Worm (Caenorhabditis elegans): Measurements from ENCODE around the gene R12C12.6.
"Not testable (repeated sequence)": the region's sequence is repeated elsewhere in the genome, so short reads cannot be mapped to it uniquely, and the experiment has no call there.

Gene R12C12.6

DNA sequence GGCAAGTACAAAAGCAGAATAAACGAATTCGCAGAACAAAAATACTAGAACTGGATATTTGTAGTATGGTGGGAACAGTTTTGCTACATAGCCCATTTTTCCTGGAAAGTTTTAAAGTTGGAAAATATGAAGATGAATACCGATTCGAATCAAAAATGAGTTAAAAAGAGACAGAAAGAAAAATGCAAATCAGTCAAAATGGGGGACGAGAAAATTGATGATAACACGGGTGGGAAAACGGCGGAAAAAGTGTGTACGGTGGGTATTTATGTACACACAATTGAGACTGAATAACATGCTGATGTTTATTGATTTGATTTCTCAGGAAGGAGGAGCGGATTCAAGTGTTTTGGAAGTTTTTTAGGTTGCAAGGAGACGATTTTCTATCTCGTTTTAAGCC is 22.8 kb downstream of the R12C12.6 start, which contains the start of gene R12C12.9:
Gene R12C12.9, minus strand, starts transcription at position 101 of the 400 bp plus-strand sequence.
- no peak for TF ChIP-seq dmd-4 (tag; optimal IDR thresholded peaks at IDR 0.05)
- no peak for TF ChIP-seq ama-1 (optimal IDR thresholded peaks at IDR 0.05)
- TF ChIP-seq lin-13 (GFP tag; optimal IDR thresholded peaks at IDR 0.05), result no peak
- no peak for TF ChIP-seq nhr-25 (tag; optimal IDR thresholded peaks at IDR 0.05)
- TF ChIP-seq peb-1 (tag; optimal IDR thresholded peaks at IDR 0.05), result no peak
- no peak for TF ChIP-seq ceh-82 (tag; optimal IDR thresholded peaks at IDR 0.05)
- TF ChIP-seq unc-39 (tag; optimal IDR thresholded peaks at IDR 0.05), result no peak
- TF ChIP-seq alr-1 (tag; optimal IDR thresholded peaks at IDR 0.05), result no peak
- no peak for TF ChIP-seq aly-2 (tag; optimal IDR thresholded peaks at IDR 0.05)
- no peak for TF ChIP-seq ztf-11 (tag; optimal IDR thresholded peaks at IDR 0.05)
- no peak for TF ChIP-seq sem-4 (tag; optimal IDR thresholded peaks at IDR 0.05)

DNA sequence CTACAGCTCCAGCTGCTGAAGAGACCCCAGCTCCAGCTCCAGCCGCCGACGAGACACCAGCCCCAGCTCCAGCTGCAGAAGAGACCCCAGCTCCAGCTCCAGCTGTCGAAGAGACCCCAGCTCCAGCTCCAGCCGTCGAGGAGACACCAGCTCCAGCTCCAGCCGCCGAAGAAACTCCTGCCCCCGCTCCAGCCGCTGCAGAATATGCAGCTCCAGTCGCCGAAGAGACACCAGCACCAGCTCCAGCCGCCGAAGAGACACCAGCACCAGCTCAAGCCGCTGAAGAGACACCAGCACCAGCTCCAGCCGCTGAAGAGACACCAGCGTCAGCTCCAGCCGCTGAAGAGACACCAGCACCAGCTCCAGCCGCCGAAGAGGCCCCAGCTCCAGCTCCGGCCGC is 25.1 kb downstream of the R12C12.6 start:
- TF ChIP-seq nhr-11 (tag; optimal IDR thresholded peaks at IDR 0.05) (no peak), dmd-4 (tag; optimal IDR thresholded peaks at IDR 0.05) (no peak)

DNA sequence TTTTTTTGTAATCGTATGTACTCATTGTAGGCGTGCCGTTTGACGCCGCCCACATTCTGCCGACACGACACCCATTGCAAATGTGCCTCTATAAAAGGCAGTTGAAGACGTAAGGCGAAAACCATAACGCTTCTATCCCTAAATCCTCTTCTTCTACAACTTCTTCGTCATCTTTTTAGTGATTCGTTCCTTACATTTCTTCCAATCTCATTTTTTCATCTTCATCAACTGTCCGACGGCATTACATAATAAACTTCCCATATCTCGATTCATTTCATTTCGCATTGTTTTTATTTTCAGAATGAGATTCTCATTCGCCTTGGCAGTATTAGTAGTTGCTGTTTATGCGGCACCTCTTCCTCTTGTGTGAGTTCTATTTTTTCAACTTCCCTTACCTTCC is 27.3 kb downstream of the R12C12.6 start, which contains the start of gene ZK84.1:
Gene ZK84.1, plus strand, starts transcription at position 301 of the 400 bp plus-strand sequence.
- TF ChIP-seq ZK546.5 (tag; optimal IDR thresholded peaks at IDR 0.05), result no peak
- TF ChIP-seq C34F6.9 (tag; optimal IDR thresholded peaks at IDR 0.05), result no peak
- no peak for TF ChIP-seq ztf-11 (tag; optimal IDR thresholded peaks at IDR 0.05)
- no peak for TF ChIP-seq nhr-10 (tag; optimal IDR thresholded peaks at IDR 0.05)
- no peak for TF ChIP-seq R02D3.7 (tag; optimal IDR thresholded peaks at IDR 0.05)

DNA sequence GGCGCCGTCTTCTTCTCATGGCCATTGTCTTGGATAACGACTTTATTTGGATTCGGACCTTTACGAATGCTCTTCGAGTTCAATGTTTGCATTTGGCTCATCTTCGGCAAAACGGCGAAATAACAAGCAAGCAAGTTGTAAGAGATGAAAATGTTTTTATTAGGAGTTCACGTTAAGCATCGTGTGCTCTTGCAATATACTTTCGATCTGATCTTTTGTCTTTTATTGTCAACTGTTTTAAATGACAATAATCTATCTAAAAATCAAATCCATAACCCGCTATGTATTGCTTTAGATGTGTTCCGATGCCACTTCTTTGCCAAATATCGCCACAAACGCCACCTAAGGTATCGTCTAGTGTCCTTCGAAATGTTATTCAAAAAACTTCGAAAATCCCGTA is 31.3 kb downstream of the R12C12.6 start, which contains the start of gene ZK84.5:
Gene ZK84.5, minus strand, starts transcription at position 101 of the 400 bp plus-strand sequence.
- TF ChIP-seq alr-1 (tag; optimal IDR thresholded peaks at IDR 0.05), result no peak
- no peak for TF ChIP-seq nhr-10 (tag; optimal IDR thresholded peaks at IDR 0.05)
- TF ChIP-seq mbf-1 (tag; optimal IDR thresholded peaks at IDR 0.05), result no peak
- TF ChIP-seq nhr-11 (tag; optimal IDR thresholded peaks at IDR 0.05), result no peak
- no peak for TF ChIP-seq snpc-4 (tag; optimal IDR thresholded peaks at IDR 0.05)
- no peak for TF ChIP-seq crh-2 (tag; optimal IDR thresholded peaks at IDR 0.05)
- TF ChIP-seq ceh-16 (tag; optimal IDR thresholded peaks at IDR 0.05), result no peak
- no peak for TF ChIP-seq nhr-77 (tag; optimal IDR thresholded peaks at IDR 0.05)
- no peak for TF ChIP-seq mab-5 (tag; optimal IDR thresholded peaks at IDR 0.05)
- TF ChIP-seq nhr-237 (tag; optimal IDR thresholded peaks at IDR 0.05), result no peak
- no peak for TF ChIP-seq nhr-12 (tag; optimal IDR thresholded peaks at IDR 0.05)
- no peak for TF ChIP-seq lin-13 (GFP tag; optimal IDR thresholded peaks at IDR 0.05)
- TF ChIP-seq sem-4 (tag; optimal IDR thresholded peaks at IDR 0.05), result no peak
- TF ChIP-seq sma-3 (GFP tag; optimal IDR thresholded peaks at IDR 0.05), result no peak
- TF ChIP-seq ceh-82 (tag; optimal IDR thresholded peaks at IDR 0.05), result no peak
- no peak for TF ChIP-seq lsy-2 (tag; optimal IDR thresholded peaks at IDR 0.05)

DNA sequence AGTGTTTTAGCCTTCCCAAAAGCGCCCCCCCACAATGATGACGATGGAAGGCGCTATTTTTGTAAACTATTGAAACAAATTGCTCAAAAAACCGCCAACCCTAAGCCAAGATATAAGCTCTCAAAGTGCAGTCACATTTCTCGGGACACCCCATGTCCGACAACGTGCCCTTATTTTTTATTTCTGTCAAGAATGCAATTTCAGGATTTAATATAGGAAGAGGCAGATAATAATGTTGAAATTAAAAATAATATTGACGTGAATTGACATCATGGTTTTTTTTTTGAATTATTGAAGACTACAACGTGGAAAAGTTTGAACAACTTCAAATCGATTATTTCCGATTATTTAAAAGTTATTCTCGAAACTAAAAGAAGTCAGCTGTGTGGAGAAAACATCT is 33.6 kb downstream of the R12C12.6 start, which contains the start of gene ZK84.2:
Gene ZK84.2, plus strand, starts transcription at position 301 of the 400 bp plus-strand sequence.
- not testable (repeated sequence) for TF ChIP-seq nhr-6 (tag; optimal IDR thresholded peaks at IDR 0.05); lin-13 (GFP tag; optimal IDR thresholded peaks at IDR 0.05); nhr-10 (tag; optimal IDR thresholded peaks at IDR 0.05)

DNA sequence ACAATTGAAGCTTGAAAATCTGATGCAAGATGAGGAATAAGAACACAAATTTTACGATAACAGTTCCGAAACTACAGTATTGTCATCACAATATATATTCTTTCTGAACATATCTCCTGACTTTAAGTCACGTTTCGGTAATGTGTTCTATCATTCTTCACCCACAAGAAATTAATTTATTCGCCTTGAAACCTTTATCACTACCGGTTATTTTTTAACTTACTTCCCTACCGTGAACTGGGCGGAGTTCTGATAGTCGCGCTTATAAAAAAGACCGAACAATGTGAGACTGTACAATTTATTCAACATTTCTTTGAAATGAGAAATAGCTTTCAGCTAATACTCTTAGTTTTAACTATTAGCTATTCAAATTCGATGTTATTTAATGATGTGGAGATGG is 37.1 kb downstream of the R12C12.6 start, which contains the start of gene ins-20:
Gene ins-20, plus strand, starts transcription at position 301 of the 400 bp plus-strand sequence.
- no peak for TF ChIP-seq unc-39 (tag; optimal IDR thresholded peaks at IDR 0.05)
- TF ChIP-seq crh-2 (tag; optimal IDR thresholded peaks at IDR 0.05), result no peak
- no peak for TF ChIP-seq zag-1 (tag; optimal IDR thresholded peaks at IDR 0.05)
- TF ChIP-seq unc-62 (GFP tag; optimal IDR thresholded peaks at IDR 0.05), result no peak
- TF ChIP-seq mdl-1 (tag; optimal IDR thresholded peaks at IDR 0.05), result no peak
- no peak for TF ChIP-seq lin-11 (tag; optimal IDR thresholded peaks at IDR 0.05)
- no peak for TF ChIP-seq R02D3.7 (tag; optimal IDR thresholded peaks at IDR 0.05)
- TF ChIP-seq gmeb-1 (tag; optimal IDR thresholded peaks at IDR 0.05), result no peak
- no peak for TF ChIP-seq sma-3 (GFP tag; optimal IDR thresholded peaks at IDR 0.05)
- TF ChIP-seq ztf-4 (tag; optimal IDR thresholded peaks at IDR 0.05), result no peak
- TF ChIP-seq nhr-77 (tag; optimal IDR thresholded peaks at IDR 0.05), result no peak
- TF ChIP-seq alr-1 (tag; optimal IDR thresholded peaks at IDR 0.05), result no peak
